Worm (Caenorhabditis elegans) whole organism, L4 larva: Measurements from ENCODE around the gene islo-1.
A peak's percentile ranks its signal among the peaks of the same experiment; 100 is the strongest.

Source experiments
- D1046.2 ChIP-seq: fragments of 200-800 bp; sonication (Bioruptor generic); IDR thresholded peaks from 2 replicates; pipeline ENCODE4 v1.3.6; 2022; ENCODE audit warnings: missing genetic modification characterization, missing compliant biosample characterization
- F26F4.8 ChIP-seq: fragments of 200-800 bp; sonication (Bioruptor generic); conservative IDR thresholded peaks from 2 replicates; pipeline ENCODE4 v1.3.6; 2022; ENCODE audit warnings: missing genetic modification characterization, missing compliant biosample characterization
- Y48G9A.11 ChIP-seq: fragments of 200-800 bp; sonication (Bioruptor generic); IDR thresholded peaks from 2 replicates; pipeline ENCODE4 v1.3.6; 2022; ENCODE audit warnings: missing genetic modification reagents, missing genetic modification characterization, missing compliant biosample characterization
- Y5F2A.4 ChIP-seq: fragments of 200-800 bp; sonication (Bioruptor generic); optimal IDR thresholded peaks from 2 replicates; lab custom pipeline; 2018; ENCODE audit warnings: mild to moderate bottlenecking, missing genetic modification characterization, missing compliant biosample characterization
- Y75B8A.6 ChIP-seq: fragments of 200-800 bp; sonication (Bioruptor generic); IDR thresholded peaks from 2 replicates; pipeline ENCODE4 v1.3.6; 2022; ENCODE audit warnings: missing genetic modification reagents, missing genetic modification characterization, missing compliant biosample characterization
- aha-1 ChIP-seq: fragments of 150-350 bp; peaks from one replicate; lab custom pipeline; 2014; ENCODE audit warnings: missing biosample characterization, missing genetic modification characterization
- ama-1 ChIP-seq: fragments of 150-350 bp; optimal IDR thresholded peaks from 2 replicates; lab custom pipeline; 2014; ENCODE audit warnings: inconsistent platforms, mixed read lengths
- arid-1 ChIP-seq: fragments of 200-800 bp; sonication (Bioruptor generic); conservative IDR thresholded peaks from 2 replicates; pipeline ENCODE4 v1.3.6; 2022; ENCODE audit warnings: missing genetic modification reagents, missing genetic modification characterization, missing compliant biosample characterization
- ceh-28 ChIP-seq: fragments of 150-350 bp; optimal IDR thresholded peaks from 2 replicates; lab custom pipeline; 2014; ENCODE audit warnings: missing biosample characterization, missing genetic modification reagents, missing genetic modification characterization
- ceh-62 ChIP-seq: sonication (generic microtip); optimal IDR thresholded peaks from 2 replicates; lab custom pipeline; 2017; ENCODE audit warnings: missing biosample characterization, missing genetic modification characterization
- ceh-82 ChIP-seq: sonication (generic microtip); optimal IDR thresholded peaks from 2 replicates; lab custom pipeline; 2017; ENCODE audit warnings: missing biosample characterization, missing genetic modification characterization
- daf-16 ChIP-seq, 3 experiments: sonication (generic microtip); optimal IDR thresholded peaks; 2 replicates each; lab custom pipeline; 2016 to 2017; ENCODE audit warnings: missing genetic modification characterization in 3 of 3, missing genetic modification reagents in 3 of 3, mild to moderate bottlenecking in 2 of 3, missing compliant biosample characterization in 2 of 3, missing biosample characterization in 1 of 3, moderate library complexity in 1 of 3
- daf-19 ChIP-seq: fragments of 200-800 bp; sonication (Bioruptor generic); conservative IDR thresholded peaks from 2 replicates; pipeline ENCODE4 v1.3.6; 2022; ENCODE audit warnings: missing genetic modification characterization, missing compliant biosample characterization
- dmd-9 ChIP-seq: fragments of 200-800 bp; sonication (Bioruptor generic); IDR thresholded peaks from 2 replicates; pipeline ENCODE4 v1.3.6; 2022; ENCODE audit warnings: missing genetic modification reagents, missing genetic modification characterization, missing compliant biosample characterization
- dve-1 ChIP-seq: sonication (generic microtip); optimal IDR thresholded peaks from 2 replicates; lab custom pipeline; 2017; ENCODE audit warnings: antibody characterized with exemption, mild to moderate bottlenecking, missing genetic modification characterization, missing compliant biosample characterization; ENCODE audit not compliant: insufficient read depth
- egl-27 ChIP-seq: sonication (generic microtip); optimal IDR thresholded peaks from 3 replicates; lab custom pipeline; 2017; ENCODE audit warnings: missing biosample characterization, missing genetic modification reagents, missing genetic modification characterization
- fkh-10 ChIP-seq: fragments of 150-350 bp; optimal IDR thresholded peaks from 2 replicates; lab custom pipeline; 2014; ENCODE audit warnings: missing biosample characterization, missing genetic modification reagents, missing genetic modification characterization
- gei-8 ChIP-seq: fragments of 200-800 bp; sonication (Bioruptor generic); optimal IDR thresholded peaks from 2 replicates; lab custom pipeline; 2018; ENCODE audit warnings: mild to moderate bottlenecking, missing genetic modification characterization, missing compliant biosample characterization
- hlh-11 ChIP-seq: fragments of 200-800 bp; sonication (Bioruptor generic); optimal IDR thresholded peaks from 2 replicates; lab custom pipeline; 2018; ENCODE audit warnings: mild to moderate bottlenecking, missing genetic modification characterization, missing compliant biosample characterization
- hlh-30 ChIP-seq: sonication (generic microtip); optimal IDR thresholded peaks from 2 replicates; lab custom pipeline; 2017; ENCODE audit warnings: antibody characterized with exemption, mild to moderate bottlenecking, missing genetic modification characterization, missing compliant biosample characterization; ENCODE audit not compliant: insufficient read depth
- jun-1 ChIP-seq: fragments of 150-350 bp; optimal IDR thresholded peaks from 2 replicates; lab custom pipeline; 2014; ENCODE audit warnings: missing biosample characterization, missing genetic modification reagents, missing genetic modification characterization
- lin-1 ChIP-seq: fragments of 200-800 bp; sonication (Bioruptor generic); IDR thresholded peaks from 2 replicates; pipeline ENCODE4 v1.3.6; 2022; ENCODE audit warnings: missing genetic modification reagents, missing genetic modification characterization, missing compliant biosample characterization
- lin-15B ChIP-seq: fragments of 150-350 bp; sonication (generic microtip); optimal IDR thresholded peaks from 3 replicates; lab custom pipeline; 2014; ENCODE audit warnings: missing biosample characterization, missing genetic modification characterization
- lir-3 ChIP-seq: sonication (generic microtip); optimal IDR thresholded peaks from 2 replicates; lab custom pipeline; 2016; ENCODE audit warnings: mild to moderate bottlenecking, missing genetic modification characterization, missing compliant biosample characterization
- madf-5 ChIP-seq, 2 experiments: fragments of 200-800 bp; sonication (Bioruptor generic); IDR thresholded peaks; 2 replicates each; pipeline ENCODE4 v1.3.6; 2022; ENCODE audit warnings: missing compliant biosample characterization in 2 of 2, missing genetic modification characterization in 2 of 2
- mxl-3 ChIP-seq: fragments of 200-800 bp; sonication (Bioruptor generic); optimal IDR thresholded peaks from 2 replicates; lab custom pipeline; 2018; ENCODE audit warnings: mild to moderate bottlenecking, missing genetic modification characterization, missing compliant biosample characterization
- nhr-10 ChIP-seq: fragments of 150-350 bp; optimal IDR thresholded peaks from 2 replicates; lab custom pipeline; 2014; ENCODE audit warnings: missing biosample characterization, missing genetic modification characterization
- nhr-102 ChIP-seq: sonication (generic microtip); optimal IDR thresholded peaks from 2 replicates; lab custom pipeline; 2016; ENCODE audit warnings: mild to moderate bottlenecking, missing genetic modification characterization, moderate library complexity, missing compliant biosample characterization
- nhr-11 ChIP-seq: fragments of 150-350 bp; optimal IDR thresholded peaks from 2 replicates; lab custom pipeline; 2014; ENCODE audit warnings: missing biosample characterization, missing genetic modification characterization
- nhr-25 ChIP-seq: sonication (generic microtip); optimal IDR thresholded peaks from 2 replicates; lab custom pipeline; 2017; ENCODE audit warnings: missing genetic modification characterization, mild to moderate bottlenecking, missing compliant biosample characterization, antibody characterized with exemption, moderate library complexity, borderline replicate concordance; ENCODE audit not compliant: insufficient read depth
- nhr-28 ChIP-seq: fragments of 150-350 bp; optimal IDR thresholded peaks from 2 replicates; lab custom pipeline; 2014; ENCODE audit warnings: missing biosample characterization, missing genetic modification characterization
- nhr-76 ChIP-seq: fragments of 150-350 bp; optimal IDR thresholded peaks from 2 replicates; lab custom pipeline; 2014; ENCODE audit warnings: missing biosample characterization, missing genetic modification characterization
- php-3 ChIP-seq: fragments of 200-800 bp; sonication (Bioruptor generic); IDR thresholded peaks from 2 replicates; pipeline ENCODE4 v1.3.6; 2022; ENCODE audit warnings: missing genetic modification reagents, missing genetic modification characterization, missing compliant biosample characterization
- pqm-1 ChIP-seq: sonication (generic microtip); optimal IDR thresholded peaks from 2 replicates; lab custom pipeline; 2017; ENCODE audit warnings: missing biosample characterization, missing genetic modification characterization
- rbr-2 ChIP-seq: sonication (generic microtip); optimal IDR thresholded peaks from 2 replicates; lab custom pipeline; 2016; ENCODE audit warnings: missing genotype, missing genetic modification characterization, missing compliant biosample characterization
- saeg-2 ChIP-seq: fragments of 200-800 bp; sonication (Bioruptor generic); IDR thresholded peaks from 2 replicates; pipeline ENCODE4 v1.3.6; 2022; ENCODE audit warnings: missing genetic modification reagents, missing genetic modification characterization, missing compliant biosample characterization
- set-16 ChIP-seq: fragments of 200-800 bp; sonication (Bioruptor generic); IDR thresholded peaks from 2 replicates; pipeline ENCODE4 v1.3.6; 2022; ENCODE audit warnings: missing genetic modification reagents, missing genetic modification characterization, missing compliant biosample characterization
- skn-1 ChIP-seq: fragments of 150-350 bp; optimal IDR thresholded peaks from 2 replicates; lab custom pipeline; 2014; ENCODE audit warnings: missing biosample characterization, missing genetic modification characterization
- snpc-1.2 ChIP-seq: fragments of 200-800 bp; sonication (Bioruptor generic); IDR thresholded peaks from 2 replicates; pipeline ENCODE4 v1.3.6; 2022; ENCODE audit warnings: missing genetic modification reagents, missing genetic modification characterization, missing compliant biosample characterization
- tag-97 ChIP-seq: fragments of 200-800 bp; sonication (Bioruptor generic); IDR thresholded peaks from 2 replicates; pipeline ENCODE4 v1.3.6; 2022; ENCODE audit warnings: missing genetic modification characterization, missing compliant biosample characterization
- unc-130 ChIP-seq: sonication (generic microtip); optimal IDR thresholded peaks from 2 replicates; lab custom pipeline; 2016; ENCODE audit warnings: missing genetic modification reagents, missing genetic modification characterization, missing compliant biosample characterization
- unc-39 ChIP-seq: sonication (generic microtip); optimal IDR thresholded peaks from 2 replicates; lab custom pipeline; 2017; ENCODE audit warnings: missing biosample characterization, missing genetic modification characterization
- unc-62 ChIP-seq, 3 experiments: fragments of 150-350 bp in 1 of 3; sonication (generic microtip); optimal IDR thresholded peaks in 2 of 3; peaks in 1 of 3; 1 replicate in 1 of 3; 2 replicates in 2 of 3; lab custom pipeline; 2014 to 2017; ENCODE audit warnings: missing biosample characterization in 3 of 3, missing genetic modification characterization in 3 of 3, missing genetic modification reagents in 3 of 3, missing genotype in 1 of 3
- vab-7 ChIP-seq: fragments of 200-800 bp; sonication (Bioruptor generic); IDR thresholded peaks from 2 replicates; pipeline ENCODE4 v1.3.6; 2022; ENCODE audit warnings: missing genetic modification reagents, missing genetic modification characterization, missing compliant biosample characterization
- zfp-3 ChIP-seq: fragments of 200-800 bp; sonication (Bioruptor generic); conservative IDR thresholded peaks from 2 replicates; pipeline ENCODE4 v1.3.6; 2022; ENCODE audit warnings: missing genetic modification reagents, missing genetic modification characterization, missing compliant biosample characterization
- zip-11 ChIP-seq: fragments of 200-800 bp; sonication (Bioruptor generic); IDR thresholded peaks from 2 replicates; pipeline ENCODE4 v1.3.6; 2022; ENCODE audit warnings: missing genetic modification characterization, missing compliant biosample characterization

Gene islo-1

ce11 chrIV:8174792-8175191 lies 38.6 kb downstream of the islo-1 start (continued):
- TF ChIP-seq saeg-2 (GFP tag; lab: Robert Waterston, UW) (no peak), rbr-2 (tag; lab: Kevin White, UChicago) (no peak), pqm-1 (tag; lab: Kevin White, UChicago) (peak; percentile 90), ama-1 (no peak), gei-8 (GFP tag; lab: Kevin White, UChicago) (no peak), egl-27 (no peak), dmd-9 (GFP tag; lab: Robert Waterston, UW) (no peak), jun-1 (tag; lab: Kevin White, UChicago) (no peak), Y75B8A.6 (GFP tag; lab: Robert Waterston, UW) (0 out of 2 replicates have a peak, but pooled peaks have one; percentile 33), lir-3 (no peak), Y5F2A.4 (no peak), Y48G9A.11 (GFP tag; lab: Robert Waterston, UW) (no peak), ceh-62 (tag; lab: Kevin White, UChicago) (no peak), ceh-82 (no peak), zip-11 (no peak), F26F4.8 (GFP tag; lab: Robert Waterston, UW) (no peak), nhr-11 (no peak), madf-5 (GFP tag; IDR thresholded peaks at IDR 0.05; lab: Robert Waterston, UW) (no peak), nhr-102 (tag; lab: Kevin White, UChicago) (no peak), lin-15B (tag; lab: Kevin White, UChicago) (no peak), daf-16 (GFP tag; optimal IDR thresholded peaks at IDR 0.05; lab: Kevin White, UChicago) (no peak), daf-16 (tag; optimal IDR thresholded peaks at IDR 0.05; lab: Kevin White, UChicago) (peak; percentile 34), mxl-3 (GFP tag; lab: Kevin White, UChicago) (peak; percentile 62), php-3 (GFP tag; lab: Robert Waterston, UW) (no peak), nhr-25 (tag; lab: Kevin White, UChicago) (no peak), fkh-10 (GFP tag; lab: Kevin White, UChicago) (no peak), hlh-30 (tag; lab: Kevin White, UChicago) (no peak), nhr-10 (tag; lab: Kevin White, UChicago) (no peak), nhr-28 (tag; lab: Kevin White, UChicago) (peak; percentile 67), ceh-28 (tag; lab: Kevin White, UChicago) (no peak), aha-1 (tag; lab: Kevin White, UChicago) (no peak), lin-1 (GFP tag; lab: Robert Waterston, UW) (peak; percentile 71; the same call in 1 of the 2 replicates), vab-7 (GFP tag; lab: Robert Waterston, UW) (no peak), dve-1 (tag; lab: Kevin White, UChicago) (peak; percentile 52), hlh-11 (tag; lab: Kevin White, UChicago) (peak; percentile 45), arid-1 (GFP tag; lab: Robert Waterston, UW) (no peak), zfp-3 (GFP tag; lab: Robert Waterston, UW) (no peak)

ce11 chrIV:8175686-8176532 lies 39.7 kb downstream of the islo-1 start, which contains the start of gene pct-1:
pct-1 (plus strand) TSS chrIV:8176482.
- no peak for TF ChIP-seq skn-1 (tag; lab: Kevin White, UChicago)
- no peak for TF ChIP-seq vab-7 (GFP tag; lab: Robert Waterston, UW)
- TF ChIP-seq lin-15B (tag; lab: Kevin White, UChicago): no peak
- TF ChIP-seq snpc-1.2 (GFP tag; lab: Robert Waterston, UW): no peak
- TF ChIP-seq D1046.2 (GFP tag; lab: Robert Waterston, UW): no peak
- TF ChIP-seq set-16 (GFP tag; lab: Robert Waterston, UW): no peak
- TF ChIP-seq daf-19 (GFP tag; lab: Robert Waterston, UW): no peak
- no peak for TF ChIP-seq lir-3
- no peak for TF ChIP-seq unc-130 (GFP tag; lab: Kevin White, UChicago)
- no peak for TF ChIP-seq ama-1
- peak; percentile 2 for TF ChIP-seq aha-1 (tag; lab: Kevin White, UChicago)
- TF ChIP-seq nhr-76 (tag; lab: Kevin White, UChicago): no peak
- peak in 1 of 2 experiments; percentile 82 for TF ChIP-seq unc-62 (GFP tag; optimal IDR thresholded peaks at IDR 0.05 in 1 of 2; lab: Kevin White, UChicago)
- no peak for TF ChIP-seq unc-62 (tag; optimal IDR thresholded peaks at IDR 0.05; lab: Kevin White, UChicago)
- no peak for TF ChIP-seq tag-97 (GFP tag; lab: Robert Waterston, UW)
- no peak for TF ChIP-seq fkh-10 (GFP tag; lab: Kevin White, UChicago)
- TF ChIP-seq unc-39 (tag; lab: Kevin White, UChicago): no peak
